Worm (Caenorhabditis elegans) whole organism, L1 larva: ENCODE results near the gene M02B1.4.

Experiments used
- F16B12.6 ChIP-seq: fragments of 150-350 bp; optimal IDR thresholded peaks from 2 replicates; lab custom pipeline; 2014; ENCODE audit warnings: missing biosample characterization, missing genetic modification characterization
- Y116A8C.19 ChIP-seq: sonication (generic microtip); optimal IDR thresholded peaks from 2 replicates; lab custom pipeline; 2016; ENCODE audit warnings: missing compliant biosample characterization, missing genetic modification characterization, borderline replicate concordance
- blmp-1 ChIP-seq: fragments of 150-350 bp; optimal IDR thresholded peaks from 2 replicates; lab custom pipeline; 2014; ENCODE audit warnings: missing biosample characterization, missing genetic modification characterization
- ceh-63 ChIP-seq: fragments of 200-800 bp; sonication (Bioruptor generic); optimal IDR thresholded peaks from 2 replicates; lab custom pipeline; 2018; ENCODE audit warnings: mild to moderate bottlenecking, missing genetic modification characterization, missing compliant biosample characterization
- ceh-88 ChIP-seq: fragments of 200-800 bp; sonication (Bioruptor generic); IDR thresholded peaks from 2 replicates; pipeline ENCODE4 v1.3.6; 2022; ENCODE audit warnings: missing genetic modification characterization, missing compliant biosample characterization
- ceh-90 ChIP-seq: sonication (generic microtip); optimal IDR thresholded peaks from 2 replicates; lab custom pipeline; 2016; ENCODE audit warnings: missing genetic modification characterization, missing compliant biosample characterization
- efl-1 ChIP-seq, 4 experiments: fragments of 150-350 bp; optimal IDR thresholded peaks in 3 of 4; peaks in 1 of 4; 1 replicate in 1 of 4; 2 replicates in 3 of 4; lab custom pipeline; 2014; ENCODE audit warnings: missing biosample characterization in 2 of 4, missing genetic modification characterization in 2 of 4, missing genetic modification reagents in 2 of 4
- egl-13 ChIP-seq: sonication (generic microtip); optimal IDR thresholded peaks from 2 replicates; lab custom pipeline; 2016; ENCODE audit warnings: missing genotype, missing genetic modification reagents, missing genetic modification characterization, missing compliant biosample characterization
- egl-27 ChIP-seq, 2 experiments: fragments of 150-350 bp in 1 of 2; sonication (generic microtip); optimal IDR thresholded peaks; 3 replicates each; lab custom pipeline; 2017 to 2018; ENCODE audit warnings: missing biosample characterization in 2 of 2, missing genetic modification characterization in 2 of 2, missing genetic modification reagents in 2 of 2
- elt-2 ChIP-seq: sonication (generic microtip); optimal IDR thresholded peaks from 2 replicates; lab custom pipeline; 2016; ENCODE audit warnings: missing genetic modification characterization, mild to moderate bottlenecking, inconsistent platforms, missing compliant biosample characterization, missing genetic modification reagents
- elt-3 ChIP-seq, 6 experiments: fragments of 150-350 bp in 1 of 6; sonication (generic microtip); optimal IDR thresholded peaks; 2 replicates each; lab custom pipeline; 2017 to 2018; ENCODE audit warnings: missing biosample characterization in 6 of 6, missing genetic modification characterization in 6 of 6, inconsistent platforms in 1 of 6
- hlh-17 ChIP-seq: fragments of 200-800 bp; sonication (Bioruptor generic); optimal IDR thresholded peaks from 2 replicates; lab custom pipeline; 2018; ENCODE audit warnings: missing genetic modification characterization, mild to moderate bottlenecking, missing compliant biosample characterization, moderate library complexity, borderline replicate concordance
- irx-1 ChIP-seq: sonication (generic microtip); optimal IDR thresholded peaks from 2 replicates; lab custom pipeline; 2016; ENCODE audit warnings: missing genetic modification characterization, missing compliant biosample characterization
- jun-1 ChIP-seq: fragments of 150-350 bp; optimal IDR thresholded peaks from 2 replicates; lab custom pipeline; 2014; ENCODE audit warnings: missing biosample characterization, missing genetic modification reagents, missing genetic modification characterization
- lin-14 ChIP-seq: fragments of 200-800 bp; sonication (Bioruptor generic); optimal IDR thresholded peaks from 2 replicates; lab custom pipeline; 2018; ENCODE audit warnings: mild to moderate bottlenecking, missing genetic modification characterization, moderate library complexity, missing compliant biosample characterization
- mab-9 ChIP-seq: fragments of 200-800 bp; sonication (Bioruptor generic); IDR thresholded peaks from 2 replicates; pipeline ENCODE4 v1.3.6; 2022; ENCODE audit warnings: missing genetic modification reagents, missing genetic modification characterization, missing compliant biosample characterization
- mdl-1 ChIP-seq, 2 experiments: fragments of 150-350 bp; optimal IDR thresholded peaks; 2 replicates each; lab custom pipeline; 2014 to 2017; ENCODE audit warnings: missing biosample characterization in 2 of 2, missing genetic modification characterization in 2 of 2, inconsistent platforms in 1 of 2
- mef-2 ChIP-seq: fragments of 150-350 bp; optimal IDR thresholded peaks from 2 replicates; lab custom pipeline; 2014; ENCODE audit warnings: missing biosample characterization, missing genetic modification characterization
- nhr-19 ChIP-seq: fragments of 200-800 bp; sonication (Bioruptor generic); conservative IDR thresholded peaks from 2 replicates; pipeline ENCODE4 v1.3.6; 2022; ENCODE audit warnings: missing genetic modification characterization, missing compliant biosample characterization
- nhr-20 ChIP-seq: sonication (generic microtip); optimal IDR thresholded peaks from 2 replicates; lab custom pipeline; 2016; ENCODE audit warnings: mild to moderate bottlenecking, missing genetic modification characterization, missing compliant biosample characterization
- nhr-237 ChIP-seq: fragments of 150-350 bp; optimal IDR thresholded peaks from 2 replicates; lab custom pipeline; 2014; ENCODE audit warnings: missing biosample characterization, missing genetic modification characterization
- nhr-47 ChIP-seq: sonication (generic microtip); optimal IDR thresholded peaks from 2 replicates; lab custom pipeline; 2016; ENCODE audit warnings: mild to moderate bottlenecking, missing genetic modification characterization, moderate library complexity, missing compliant biosample characterization
- nhr-71 ChIP-seq: sonication (generic microtip); optimal IDR thresholded peaks from 2 replicates; lab custom pipeline; 2016; ENCODE audit warnings: mild to moderate bottlenecking, missing genetic modification characterization, moderate library complexity, missing compliant biosample characterization
- nhr-85 ChIP-seq: sonication (generic microtip); peaks from one replicate; lab custom pipeline; 2016; ENCODE audit warnings: missing genetic modification characterization, inconsistent platforms, missing compliant biosample characterization
- nhr-90 ChIP-seq: sonication (generic microtip); optimal IDR thresholded peaks from 2 replicates; lab custom pipeline; 2016; ENCODE audit warnings: mild to moderate bottlenecking, missing genetic modification characterization, missing compliant biosample characterization; ENCODE audit not compliant: poor library complexity
- pax-3 ChIP-seq: fragments of 200-800 bp; sonication (Bioruptor generic); optimal IDR thresholded peaks from 2 replicates; lab custom pipeline; 2018; ENCODE audit warnings: mild to moderate bottlenecking, missing genetic modification characterization, moderate library complexity, missing compliant biosample characterization
- snpc-4 ChIP-seq: fragments of 150-350 bp; optimal IDR thresholded peaks from 2 replicates; lab custom pipeline; 2014; ENCODE audit warnings: missing biosample characterization, missing genetic modification characterization
- snu-23 ChIP-seq: sonication (generic microtip); optimal IDR thresholded peaks from 2 replicates; lab custom pipeline; 2016; ENCODE audit warnings: missing genetic modification characterization, missing compliant biosample characterization
- sptf-1 ChIP-seq: fragments of 150-350 bp; optimal IDR thresholded peaks from 2 replicates; lab custom pipeline; 2014; ENCODE audit warnings: missing biosample characterization, missing genetic modification characterization
- swsn-7 ChIP-seq: sonication (generic microtip); optimal IDR thresholded peaks from 2 replicates; lab custom pipeline; 2016; ENCODE audit warnings: missing genetic modification characterization, missing compliant biosample characterization
- unc-130 ChIP-seq: fragments of 150-350 bp; optimal IDR thresholded peaks from 2 replicates; lab custom pipeline; 2017; ENCODE audit warnings: missing biosample characterization, missing genetic modification characterization, inconsistent platforms
- unc-86 ChIP-seq: sonication (generic microtip); optimal IDR thresholded peaks from 2 replicates; lab custom pipeline; 2016; ENCODE audit warnings: missing genetic modification characterization, missing compliant biosample characterization
- unc-98 ChIP-seq: fragments of 200-800 bp; sonication (Bioruptor generic); IDR thresholded peaks from 2 replicates; pipeline ENCODE4 v1.3.6; 2022; ENCODE audit warnings: missing genetic modification characterization, missing compliant biosample characterization
- xbp-1 ChIP-seq: sonication (generic microtip); optimal IDR thresholded peaks from 2 replicates; lab custom pipeline; 2016; ENCODE audit warnings: missing genetic modification characterization, missing compliant biosample characterization
- ztf-4 ChIP-seq: fragments of 150-350 bp; optimal IDR thresholded peaks from 2 replicates; lab custom pipeline; 2014; ENCODE audit warnings: missing biosample characterization, missing genetic modification characterization

The M02B1.4 gene

DNA sequence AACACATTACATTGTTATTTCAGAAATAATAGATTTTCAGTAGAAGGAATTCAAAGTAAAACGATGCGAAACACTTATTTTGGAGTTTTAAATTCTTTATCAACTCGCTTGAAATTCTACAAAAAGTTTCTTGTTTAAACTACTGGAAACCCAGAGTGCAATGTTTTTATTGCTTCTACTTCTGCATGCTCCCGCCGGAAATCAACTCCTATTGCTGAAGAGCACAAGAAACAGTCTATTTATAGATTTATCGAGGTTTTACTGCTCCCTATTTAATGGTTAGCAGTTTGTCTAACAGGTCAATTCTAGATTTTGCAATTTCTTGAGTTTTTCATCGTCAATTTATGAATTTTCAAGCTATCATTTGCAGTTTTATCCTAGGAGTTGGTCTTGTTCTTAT lies 32.6 kb downstream of the M02B1.4 start, which contains the start of gene F07C6.6:
TSS of gene F07C6.6 (plus strand) at position 301 of the 400 bp plus-strand sequence.
- TF ChIP-seq ceh-90 (tag; lab: Kevin White, UChicago) (no peak), egl-27 (tag; optimal IDR thresholded peaks at IDR 0.05; lab: Kevin White, UChicago) (no peak), unc-130 (tag; lab: Kevin White, UChicago) (no peak)

DNA sequence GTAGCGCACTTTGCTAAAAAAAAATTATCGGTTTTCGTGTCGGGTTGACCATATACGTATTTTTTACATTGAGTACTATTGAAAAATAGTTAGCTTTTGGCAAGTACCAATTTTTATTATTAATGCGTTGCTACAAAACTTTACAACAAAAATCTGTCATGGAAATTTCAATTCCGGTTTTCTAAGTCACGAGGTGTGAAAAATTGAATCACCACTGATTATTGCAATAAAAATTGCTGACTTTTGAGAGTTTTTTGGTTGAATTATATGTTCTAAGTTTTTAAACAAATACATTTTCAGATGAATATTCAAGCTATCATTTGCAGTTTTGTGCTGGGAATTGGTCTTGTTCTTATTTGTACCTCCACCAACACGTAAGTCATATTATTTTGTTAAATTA lies 34.2 kb downstream of the M02B1.4 start, which contains the start of gene F07C6.2:
TSS of gene F07C6.2 (plus strand) at position 301 of the 400 bp plus-strand sequence.
- TF ChIP-seq ceh-88 (GFP tag; lab: Robert Waterston, UW) (no peak), mab-9 (no peak), unc-98 (GFP tag; lab: Robert Waterston, UW) (no peak), unc-86 (tag; lab: Kevin White, UChicago) (no peak), egl-13 (no peak), jun-1 (no peak), pax-3 (tag; lab: Kevin White, UChicago) (no peak), ceh-63 (GFP tag; lab: Kevin White, UChicago) (no peak)

DNA sequence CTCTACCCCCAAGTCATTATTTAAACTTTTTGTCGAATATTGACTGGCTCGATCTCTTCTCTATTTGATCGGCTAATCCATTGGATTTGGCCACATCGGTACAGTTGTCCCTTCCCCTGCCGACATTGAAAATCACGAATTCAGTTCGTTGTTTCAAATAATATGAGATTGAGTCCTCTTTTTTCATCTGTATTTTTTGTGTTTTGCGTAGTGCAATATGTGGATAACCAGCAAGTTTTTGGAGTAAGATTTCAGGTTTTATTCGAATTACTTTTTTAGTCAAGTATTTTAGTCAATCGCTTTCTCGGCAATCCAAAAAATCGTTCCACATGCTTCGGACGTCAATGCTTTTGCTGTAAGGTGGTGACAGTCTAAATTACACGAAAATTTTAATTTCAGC lies 36.0 kb downstream of the M02B1.4 start, which contains the start of gene F07C6.3:
TSS of gene F07C6.3 (plus strand) at position 148 of the 400 bp plus-strand sequence.
- TF ChIP-seq elt-3 (tag; optimal IDR thresholded peaks at IDR 0.05; lab: Kevin White, UChicago) (no peak), efl-1 (optimal IDR thresholded peaks at IDR 0.05; lab: Kevin White, UChicago) (no peak), efl-1 (GFP tag; optimal IDR thresholded peaks at IDR 0.05 in 1 of 2; lab: Kevin White, UChicago) (peak in 1 of 2 experiments; percentile 18)

DNA sequence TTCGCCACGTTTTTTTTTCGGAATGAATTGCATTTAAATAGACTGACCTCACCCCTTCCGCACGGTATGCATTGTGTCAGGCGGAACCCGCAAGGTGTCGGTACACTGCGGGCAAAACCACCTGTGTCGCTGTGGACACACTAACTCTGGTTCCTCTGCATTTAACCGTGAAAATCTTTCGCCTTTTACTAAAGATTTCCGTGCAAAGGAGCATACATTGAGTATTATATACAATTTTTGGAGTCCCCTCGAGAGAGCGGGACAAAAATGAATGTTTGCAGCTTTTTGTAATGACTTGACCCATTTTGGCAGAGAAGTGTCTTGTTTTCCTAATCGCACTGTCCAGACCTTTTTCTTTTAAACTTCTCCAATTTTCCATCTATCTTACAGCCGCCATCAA lies 38.1 kb downstream of the M02B1.4 start:
- TF ChIP-seq nhr-90 (tag; lab: Kevin White, UChicago) (peak; percentile 45), snu-23 (GFP tag; lab: Kevin White, UChicago) (peak; percentile 0), efl-1 (optimal IDR thresholded peaks at IDR 0.05; lab: Kevin White, UChicago) (peak in 1 of 2 experiments; percentile 1), efl-1 (GFP tag; optimal IDR thresholded peaks at IDR 0.05 in 1 of 2; lab: Kevin White, UChicago) (peak in 1 of 2 experiments; percentile 32), elt-2 (tag; lab: Kevin White, UChicago) (peak; percentile 10), nhr-85 (tag; lab: Kevin White, UChicago) (peak; percentile 50), nhr-47 (tag; lab: Kevin White, UChicago) (peak; percentile 33), nhr-71 (tag; lab: Kevin White, UChicago) (peak; percentile 21), snpc-4 (tag; lab: Kevin White, UChicago) (peak; percentile 77), nhr-19 (GFP tag; lab: Robert Waterston, UW) (peak; percentile 29; the same call in 1 of the 2 replicates)
- TF ChIP-seq, all 84 proteins: peak for 9; not testable (repeated sequence) for 75

DNA sequence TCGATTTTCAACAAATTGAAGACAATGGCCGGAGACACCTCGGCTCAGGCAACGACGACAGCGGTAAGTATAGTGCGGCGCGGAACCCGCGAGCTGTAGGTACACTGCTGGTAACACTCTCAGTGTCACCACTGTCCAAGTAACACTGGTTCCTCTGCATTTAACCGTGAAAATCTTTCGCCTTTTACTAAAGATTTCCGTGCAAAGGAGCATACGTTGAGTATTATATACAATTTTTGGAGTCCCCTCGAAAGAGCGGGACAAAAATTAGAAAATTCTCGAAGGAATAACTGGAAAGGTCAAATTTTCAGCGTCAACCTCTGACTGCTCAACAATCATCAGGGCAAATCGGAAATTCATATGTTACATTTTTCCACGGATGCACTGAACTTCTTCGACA lies 39.1 kb downstream of the M02B1.4 start:
- TF ChIP-seq snpc-4 (tag; lab: Kevin White, UChicago) (peak; percentile 71), nhr-19 (GFP tag; lab: Robert Waterston, UW) (no peak)

DNA sequence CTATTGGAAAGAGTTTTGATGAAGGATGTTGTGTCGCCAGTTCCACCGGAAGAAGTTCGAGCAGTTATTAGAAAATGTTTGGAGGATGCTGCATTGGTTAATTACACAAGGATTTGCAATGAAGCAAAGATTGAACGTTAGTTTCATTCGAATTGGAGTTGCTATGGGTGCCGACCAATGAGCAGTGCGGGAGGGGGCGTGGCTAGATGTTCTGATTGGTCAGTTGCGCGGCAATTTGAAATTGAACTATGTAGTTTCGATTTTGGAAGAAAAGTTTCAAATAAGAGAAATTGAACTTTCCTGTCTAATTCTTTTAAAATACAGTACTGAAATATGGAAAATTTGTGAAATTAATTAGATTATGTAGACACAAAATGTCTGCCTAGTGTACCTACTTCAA lies 41.9 kb downstream of the M02B1.4 start:
- TF ChIP-seq snu-23 (GFP tag; lab: Kevin White, UChicago) (no peak), nhr-237 (tag; lab: Kevin White, UChicago) (no peak), mef-2 (no peak), jun-1 (no peak), blmp-1 (tag; lab: Kevin White, UChicago) (no peak), Y116A8C.19 (tag; lab: Kevin White, UChicago) (no peak), F16B12.6 (tag; lab: Kevin White, UChicago) (no peak), lin-14 (no peak), mdl-1 (tag; optimal IDR thresholded peaks at IDR 0.05; lab: Kevin White, UChicago) (no peak), nhr-47 (tag; lab: Kevin White, UChicago) (no peak), ztf-4 (tag; lab: Kevin White, UChicago) (no peak), irx-1 (no peak), swsn-7 (tag; lab: Kevin White, UChicago) (no peak), unc-130 (tag; lab: Kevin White, UChicago) (no peak), nhr-20 (no peak), xbp-1 (tag; lab: Kevin White, UChicago) (no peak), sptf-1 (tag; lab: Kevin White, UChicago) (no peak), hlh-17 (GFP tag; lab: Kevin White, UChicago) (no peak)
